Worm (Caenorhabditis elegans): ENCODE measurements around the gene F40G12.11.

Gene F40G12.11

ce11 chrV:14246761-14247160 is 39.2 kb upstream of the F40G12.11 start, which contains the start of gene K02E11.3 (continued):
- TF ChIP-seq egrh-3 (GFP tag; IDR thresholded peaks at IDR 0.05) (no peak), repo-1 (tag; optimal IDR thresholded peaks at IDR 0.05) (no peak)

DNA sequence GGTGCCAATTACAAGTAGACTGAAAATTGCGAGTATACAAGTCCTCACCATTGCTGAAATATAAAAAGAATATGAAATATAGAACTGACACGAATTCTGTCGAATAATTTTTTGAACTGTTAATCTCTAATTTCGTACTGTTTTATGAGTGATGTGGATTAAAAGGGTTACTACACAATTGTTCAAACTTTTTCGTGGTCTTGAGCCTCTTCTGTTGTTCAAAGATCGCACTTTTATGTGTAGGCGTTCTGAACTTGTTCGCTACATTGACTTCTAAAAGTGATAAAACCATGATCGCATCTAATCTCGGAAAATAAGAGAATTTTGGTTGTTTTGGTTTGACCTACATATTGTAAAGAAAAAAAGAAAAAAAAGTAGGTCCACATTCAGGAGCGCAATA is 37.9 kb upstream of the F40G12.11 start, which contains the start of gene K02E11.4:
Gene K02E11.4, minus strand, starts transcription at position 101 of the 400 bp plus-strand sequence.
- TF ChIP-seq attf-5 (GFP tag; optimal IDR thresholded peaks at IDR 0.05) (no peak), B0336.3 (GFP tag; IDR thresholded peaks at IDR 0.05) (no peak), snpc-1.1 (tag; optimal IDR thresholded peaks at IDR 0.05; ENCODE audit: insufficient read depth) (no peak), Y79H2A.3 (GFP tag; conservative IDR thresholded peaks at IDR 0.05) (no peak), K11D2.4 (GFP tag; IDR thresholded peaks at IDR 0.05) (no peak), cebp-1 (GFP tag; IDR thresholded peaks at IDR 0.05) (no peak), cebp-1 (tag; optimal IDR thresholded peaks at IDR 0.05) (no peak), somi-1 (GFP tag; optimal IDR thresholded peaks at IDR 0.05) (no peak), tlf-1 (GFP tag; optimal IDR thresholded peaks at IDR 0.05) (no peak), ztf-6 (GFP tag; IDR thresholded peaks at IDR 0.05) (no peak), mel-28 (tag; optimal IDR thresholded peaks at IDR 0.05; ENCODE audit: borderline replicate concordance) (no peak), F37B4.10 (GFP tag; IDR thresholded peaks at IDR 0.05) (no peak), lag-1 (GFP tag; IDR thresholded peaks at IDR 0.05) (no peak), F57A8.1 (GFP tag; optimal IDR thresholded peaks at IDR 0.05) (no peak)

ce11 chrV:14248654-14249053 is 37.3 kb upstream of the F40G12.11 start, which contains the start of gene K02E11.6:
K02E11.6 (plus strand) TSS chrV:14248802.
- TF ChIP-seq mes-4 (tag; optimal IDR thresholded peaks at IDR 0.05): no peak
- no peak for TF ChIP-seq nhr-90 (tag; optimal IDR thresholded peaks at IDR 0.05)
- no peak for TF ChIP-seq T26A5.8 (tag; optimal IDR thresholded peaks at IDR 0.05)
- TF ChIP-seq pha-4 (tag; optimal IDR thresholded peaks at IDR 0.05): no peak
- TF ChIP-seq ZK185.1 (tag; optimal IDR thresholded peaks at IDR 0.05; ENCODE audit: poor library complexity, severe bottlenecking): no peak
- no peak for TF ChIP-seq ztf-18 (tag; optimal IDR thresholded peaks at IDR 0.05)
- no peak for TF ChIP-seq akir-1 (GFP tag; optimal IDR thresholded peaks at IDR 0.05)
- no peak for TF ChIP-seq Y53F4B.3 (GFP tag; IDR thresholded peaks at IDR 0.05)
- no peak for TF ChIP-seq tbp1 (GFP tag; optimal IDR thresholded peaks at IDR 0.05)
- TF ChIP-seq tbx-9 (tag; optimal IDR thresholded peaks at IDR 0.05; ENCODE audit: borderline replicate concordance): no peak
- no peak for TF ChIP-seq him-1 (tag; optimal IDR thresholded peaks at IDR 0.05)
- no peak for TF ChIP-seq unc-130 (GFP tag; optimal IDR thresholded peaks at IDR 0.05)

DNA sequence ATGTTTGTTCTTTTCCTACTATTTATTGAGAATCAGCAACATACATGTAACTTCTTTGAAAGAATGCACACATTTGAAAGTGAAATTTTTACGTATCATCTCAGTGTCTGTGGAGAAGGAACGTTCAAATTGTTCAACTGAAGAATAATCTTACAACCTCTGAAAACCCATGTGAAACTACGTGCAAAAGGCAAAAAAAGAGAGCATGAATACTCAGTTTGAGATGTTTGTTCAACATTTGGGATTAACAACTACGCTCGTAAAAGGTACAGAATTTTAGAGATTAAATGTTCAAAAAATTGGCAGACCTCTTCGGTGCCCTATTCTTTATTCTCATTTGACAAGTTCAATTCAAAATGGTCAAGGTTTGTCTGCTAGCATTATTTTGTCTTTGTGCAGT is 33.9 kb upstream of the F40G12.11 start, which contains the start of gene K02E11.5:
Gene K02E11.5, plus strand, starts transcription at position 301 of the 400 bp plus-strand sequence.
- TF ChIP-seq lin-40 (tag; optimal IDR thresholded peaks at IDR 0.05) (no peak), F10E7.11 (tag; optimal IDR thresholded peaks at IDR 0.05) (no peak), snpc-4 (GFP tag; optimal IDR thresholded peaks at IDR 0.05) (no peak), snpc-4 (tag; optimal IDR thresholded peaks at IDR 0.05) (no peak), C06A6.2 (GFP tag; conservative IDR thresholded peaks at IDR 0.05) (no peak), ama-1 (optimal IDR thresholded peaks at IDR 0.05) (no peak), ama-1 (GFP tag; optimal IDR thresholded peaks at IDR 0.05) (no peak), T07F8.4 (tag; optimal IDR thresholded peaks at IDR 0.05) (no peak), die-1 (tag; optimal IDR thresholded peaks at IDR 0.05) (no peak), cebp-2 (GFP tag; IDR thresholded peaks at IDR 0.05) (no peak)
